Fruit fly (Drosophila melanogaster): Measurements from ENCODE around the gene ImpL2.
A peak's percentile ranks its signal among the peaks of the same experiment; 100 is the strongest.

- TF ChIP-seq Clk (GFP tag; optimal IDR thresholded peaks at IDR 0.05) = no peak
- no peak for TF ChIP-seq CG5204 (GFP tag; optimal IDR thresholded peaks at IDR 0.05)
- no peak for TF ChIP-seq CG33017 (tag; optimal IDR thresholded peaks at IDR 0.05)
- no peak for TF ChIP-seq ovo (GFP tag; optimal IDR thresholded peaks at IDR 0.05)
- peak; percentile 79 to 89 for TF ChIP-seq cnc (optimal IDR thresholded peaks at IDR 0.05)
- TF ChIP-seq Crg-1 (GFP tag; optimal IDR thresholded peaks at IDR 0.05) = no peak
These were observed 10.1 kb downstream of the ImpL2 start for dm6 chr3L:4225647-4226470.
